In genomic region chrIV:11635437-11636408, ce11 we compare ENCODE assay signal across 1 worm cellular context.
TF ChIP-seq lines count a peak whose summit lies in the region.

mars-1 (minus strand) TSS chrIV:11635487.

TF ChIP-seq in whole organism, L1 larva, 84 proteins besides CTCF, POLR2A, EP300 and RAD21 (continued from another document):
- TF ChIP-seq C16A3.4 (tag; optimal IDR thresholded peaks at IDR 0.05; lab: Kevin White, UChicago) = peak; percentile 89
